Fruit fly (Drosophila melanogaster): ENCODE results near the gene Dlg5.

Gene Dlg5

DNA sequence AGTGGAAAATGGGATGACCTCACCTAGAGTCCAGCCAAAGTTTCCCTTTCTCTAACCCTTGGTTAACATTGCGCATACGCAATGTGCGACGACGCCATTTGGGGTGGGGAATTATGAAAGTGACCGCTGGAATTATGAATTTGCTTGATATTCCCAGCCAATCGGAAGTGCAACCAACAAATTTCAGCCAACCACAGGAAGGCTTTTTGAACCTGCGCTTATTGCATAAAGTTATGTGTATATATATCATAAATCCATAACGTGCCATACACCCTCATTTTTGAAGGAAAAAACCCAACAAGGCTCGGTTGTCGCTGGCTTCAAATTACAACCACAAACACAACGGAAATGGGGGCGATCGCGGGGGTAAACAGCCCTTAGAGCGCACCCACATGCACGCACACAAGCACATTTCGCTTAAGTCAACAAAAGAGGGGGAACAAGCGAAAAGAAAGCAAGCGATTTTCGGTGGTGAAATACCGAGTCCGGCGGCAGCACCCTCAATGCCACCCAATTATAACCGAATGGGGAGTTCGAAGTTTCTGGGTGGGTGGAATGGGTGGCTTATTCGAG, 28.3 kb downstream of the Dlg5 start:
- TF ChIP-seq CG17801 (GFP tag; optimal IDR thresholded peaks at IDR 0.05; ENCODE audit: partially characterized antibody): no peak

dm6 chr2L:11484407-11484806, 32.5 kb downstream of the Dlg5 start, which contains the start of the genes CG43355 and sala:
TSS of gene CG43355 (plus strand) at chr2L:11484707.
TSS of gene sala (plus strand) at chr2L:11484707.
- TF ChIP-seq CG17801 (GFP tag; optimal IDR thresholded peaks at IDR 0.05; ENCODE audit: partially characterized antibody): no peak

dm6 chr2L:11474960-11475359, 41.9 kb downstream of the Dlg5 start:
- TF ChIP-seq CG17801 (GFP tag; optimal IDR thresholded peaks at IDR 0.05; ENCODE audit: partially characterized antibody): no peak

DNA sequence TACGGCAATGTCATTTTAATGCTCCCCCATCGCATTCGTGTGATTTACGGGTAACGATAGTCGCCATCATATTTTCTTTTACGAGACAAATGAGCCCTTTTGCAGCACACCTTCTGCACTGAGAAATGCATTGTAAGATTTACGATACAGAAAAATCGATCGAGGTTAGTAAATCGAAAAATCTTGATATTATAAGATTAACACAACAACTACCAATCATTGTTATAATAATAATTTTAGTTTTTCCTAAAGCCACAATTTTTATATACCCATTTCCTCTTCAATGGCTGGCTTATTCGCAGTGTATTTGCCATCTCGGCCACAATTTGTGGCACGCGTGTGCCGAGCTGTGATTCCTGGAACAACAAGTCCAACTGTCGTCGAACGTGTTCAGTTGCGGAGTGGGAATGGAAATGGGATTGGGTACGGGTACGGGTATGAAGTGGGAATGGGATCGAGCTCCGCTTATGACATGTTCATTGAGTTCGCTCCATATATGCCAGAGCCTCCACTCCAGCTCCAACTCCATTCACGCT, 44.8 kb downstream of the Dlg5 start:
- no peak for TF ChIP-seq CG17801 (GFP tag; optimal IDR thresholded peaks at IDR 0.05; ENCODE audit: partially characterized antibody)

dm6 chr2L:11469973-11470372, 46.9 kb downstream of the Dlg5 start:
- no peak for TF ChIP-seq CG17801 (GFP tag; optimal IDR thresholded peaks at IDR 0.05; ENCODE audit: partially characterized antibody)

DNA sequence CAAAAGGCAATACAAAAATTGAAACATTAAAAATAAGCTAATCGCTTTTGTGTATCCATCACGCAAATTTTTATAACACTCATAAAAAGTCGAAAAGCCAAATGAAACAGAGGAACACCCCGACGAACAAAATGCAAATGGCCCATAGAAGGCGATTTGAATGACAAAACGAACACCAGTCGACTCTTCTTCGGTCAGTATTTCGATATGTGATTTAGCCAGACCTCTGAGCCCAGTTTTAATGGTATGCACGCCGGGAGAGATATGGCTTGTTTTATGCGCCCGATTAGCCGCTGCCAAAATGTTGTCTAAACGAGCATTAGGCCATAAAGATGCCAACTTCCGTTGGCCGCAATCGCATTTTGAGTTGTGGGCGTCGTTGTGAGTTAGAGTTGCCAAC, 48.8 kb downstream of the Dlg5 start:
- no peak for TF ChIP-seq CG17801 (GFP tag; optimal IDR thresholded peaks at IDR 0.05; ENCODE audit: partially characterized antibody)

Measured in ovary, adult (tissue).